Fruit fly (Drosophila melanogaster): Measurements from ENCODE around the gene CG42371.
A peak's percentile ranks its signal among the peaks of the same experiment; 100 is the strongest.

Gene CG42371

DNA sequence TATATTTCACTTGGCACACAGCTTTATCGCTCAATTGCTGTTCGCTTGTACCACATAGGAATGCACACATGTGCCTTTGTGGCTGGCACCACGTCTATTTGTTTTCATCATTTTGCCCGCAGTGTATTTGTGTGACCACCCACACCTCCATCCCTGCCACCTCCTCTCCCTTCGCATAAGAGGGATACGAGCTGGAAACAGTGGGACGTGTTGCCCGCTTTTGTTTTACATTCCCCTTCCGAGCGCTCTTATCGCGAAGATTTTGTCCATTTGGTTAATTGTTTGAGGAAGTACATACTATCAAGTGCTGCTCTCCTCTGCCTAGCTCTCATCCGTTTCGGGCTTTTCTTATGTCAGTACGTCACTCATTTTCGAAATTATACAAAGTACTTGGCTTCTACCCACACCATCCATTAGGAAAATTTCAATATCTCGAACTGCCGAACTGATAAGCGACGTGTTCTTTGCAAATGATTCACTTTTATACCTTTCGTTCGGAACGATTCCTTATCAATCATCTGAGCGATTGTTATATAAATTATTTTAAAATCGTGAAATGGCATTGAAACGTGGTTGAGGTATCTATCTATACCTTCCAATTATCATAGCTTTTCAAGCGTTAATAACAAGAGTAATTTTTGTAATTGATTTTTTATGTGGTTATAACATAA is 11.3 kb upstream of the CG42371 start (continued):
- TF ChIP-seq Ssrp (tag; optimal IDR thresholded peaks at IDR 0.05) (no peak), Scr (GFP tag; IDR thresholded peaks at IDR 0.05; ENCODE audit: partially characterized antibody) (no peak), NC2α (GFP tag; optimal IDR thresholded peaks at IDR 0.05) (no peak), sc (optimal IDR thresholded peaks at IDR 0.05) (no peak), sc (GFP tag; optimal IDR thresholded peaks at IDR 0.05) (no peak), z (GFP tag; IDR thresholded peaks at IDR 0.05) (no peak), tup (GFP tag; optimal IDR thresholded peaks at IDR 0.05) (no peak), crol (GFP tag; IDR thresholded peaks at IDR 0.05) (peak; percentile 87), CG1832 (GFP tag; optimal IDR thresholded peaks at IDR 0.05) (no peak), Hr3 (GFP tag; optimal IDR thresholded peaks at IDR 0.05) (no peak), cad (GFP tag; optimal IDR thresholded peaks at IDR 0.05) (no peak), Lim3 (GFP tag; IDR thresholded peaks at IDR 0.05) (no peak), Mrtf (GFP tag; IDR thresholded peaks at IDR 0.05) (0 out of 3 replicates have a peak, but pooled peaks have one; percentile 26), CG15479 (GFP tag; optimal IDR thresholded peaks at IDR 0.05) (peak; percentile 30), HLH4C (GFP tag; IDR thresholded peaks at IDR 0.05; ENCODE audit: partially characterized antibody) (0 out of 3 replicates have a peak, but pooled peaks have one; percentile 16), CG5953 (GFP tag; IDR thresholded peaks at IDR 0.05) (no peak), Lpt (GFP tag; optimal IDR thresholded peaks at IDR 0.05) (no peak), CG10431 (GFP tag; optimal IDR thresholded peaks at IDR 0.05) (no peak), CG9727 (GFP tag; optimal IDR thresholded peaks at IDR 0.05) (no peak), CG2116 (GFP tag; optimal IDR thresholded peaks at IDR 0.05) (no peak), sr (GFP tag; IDR thresholded peaks at IDR 0.05) (peak; percentile 60; the same call in 2 of the 3 replicates), Awh (GFP tag; IDR thresholded peaks at IDR 0.05) (no peak), CG10565 (GFP tag; optimal IDR thresholded peaks at IDR 0.05) (no peak), Med (GFP tag) (peak; percentile 74), CG10366 (GFP tag; IDR thresholded peaks at IDR 0.05) (no peak), lbe (GFP tag; optimal IDR thresholded peaks at IDR 0.05) (peak; percentile 10), sd (tag; optimal IDR thresholded peaks at IDR 0.05) (peak; percentile 34), CG12071 (GFP tag; optimal IDR thresholded peaks at IDR 0.05) (no peak), kay (GFP tag; optimal IDR thresholded peaks at IDR 0.05) (no peak), gfzf (GFP tag; optimal IDR thresholded peaks at IDR 0.05) (no peak), sna (GFP tag; IDR thresholded peaks at IDR 0.05; ENCODE audit: partially characterized antibody) (no peak), p53 (GFP tag; optimal IDR thresholded peaks at IDR 0.05) (no peak), sug (tag; optimal IDR thresholded peaks at IDR 0.05) (peak; percentile 13), exex (tag; optimal IDR thresholded peaks at IDR 0.05) (peak; percentile 94), Hmx (GFP tag; optimal IDR thresholded peaks at IDR 0.05) (no peak), cg (GFP tag; optimal IDR thresholded peaks at IDR 0.05) (no peak), sim (GFP tag; IDR thresholded peaks at IDR 0.05) (no peak), Pdp1 (GFP tag; optimal IDR thresholded peaks at IDR 0.05) (peak in 1 of 2 experiments; percentile 84), Drgx (GFP tag; IDR thresholded peaks at IDR 0.05) (0 out of 2 replicates have a peak, but pooled peaks have one; percentile 23), CG6254 (GFP tag; optimal IDR thresholded peaks at IDR 0.05) (no peak), amos (GFP tag; IDR thresholded peaks at IDR 0.05; ENCODE audit: partially characterized antibody) (no peak), HLHmδ (GFP tag; optimal IDR thresholded peaks at IDR 0.05) (no peak), insv (GFP tag; optimal IDR thresholded peaks at IDR 0.05) (no peak), ara (GFP tag; IDR thresholded peaks at IDR 0.05) (peak; percentile 18; the same call in 1 of the 2 replicates), ap (GFP tag; IDR thresholded peaks at IDR 0.05) (no peak), maf-S (GFP tag; optimal IDR thresholded peaks at IDR 0.05) (no peak), CG9932 (GFP tag; IDR thresholded peaks at IDR 0.05) (0 out of 2 replicates have a peak, but pooled peaks have one; percentile 10), CG11085 (GFP tag; IDR thresholded peaks at IDR 0.05) (no peak), CG12744 (GFP tag; optimal IDR thresholded peaks at IDR 0.05) (no peak), Dfd (GFP tag; optimal IDR thresholded peaks at IDR 0.05) (no peak)

All from whole organism, embryonic.